Worm (Caenorhabditis elegans) whole organism, L2 larva: ENCODE results near the gene T28D9.16.

Experiments
- ceh-82 ChIP-seq: fragments of 150-350 bp; optimal IDR thresholded peaks from 2 replicates; lab custom pipeline; 2014; ENCODE audit warnings: missing biosample characterization, missing genetic modification characterization
- crh-2 ChIP-seq: sonication (generic microtip); optimal IDR thresholded peaks from 2 replicates; lab custom pipeline; 2017; ENCODE audit warnings: missing biosample characterization, missing genetic modification characterization
- egl-27 ChIP-seq: sonication (generic microtip); optimal IDR thresholded peaks from 3 replicates; lab custom pipeline; 2017; ENCODE audit warnings: missing biosample characterization, missing genetic modification reagents, missing genetic modification characterization
- nhr-10 ChIP-seq: sonication (generic microtip); optimal IDR thresholded peaks from 2 replicates; lab custom pipeline; 2017; ENCODE audit warnings: missing biosample characterization, missing genetic modification characterization
- sma-9 ChIP-seq, 2 experiments: fragments of 150-350 bp in 1 of 2; sonication (generic microtip) in 1 of 2; optimal IDR thresholded peaks; 2 replicates each; lab custom pipeline; 2014 to 2016; ENCODE audit warnings: missing genetic modification characterization in 2 of 2, mild to moderate bottlenecking in 1 of 2, missing biosample characterization in 1 of 2, missing compliant biosample characterization in 1 of 2, missing genetic modification reagents in 1 of 2, moderate library complexity in 1 of 2

DNA sequence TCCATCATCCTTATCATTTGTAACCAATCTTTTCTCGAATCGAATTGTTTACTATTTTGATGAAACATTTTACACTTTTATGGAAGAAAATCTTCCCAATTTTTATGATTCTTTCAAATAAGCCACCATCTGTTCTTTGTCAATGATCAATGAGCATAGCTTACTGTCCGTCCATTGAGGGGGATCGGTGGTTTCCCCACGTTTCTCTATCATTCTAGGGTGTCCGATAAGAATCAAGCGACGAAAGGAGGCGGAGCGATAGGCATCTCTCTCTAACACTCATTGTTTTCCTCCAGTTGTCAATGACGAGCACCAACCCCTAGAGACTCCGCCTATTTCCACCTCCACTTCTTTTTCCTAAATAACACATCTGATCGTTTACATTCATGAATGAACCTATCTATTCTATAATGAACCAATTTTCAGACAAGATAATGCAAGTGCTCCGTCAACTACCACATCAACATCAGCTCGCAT lies 49.1 kb downstream of the T28D9.16 start, which contains the start of gene C56E6.2:
- TF ChIP-seq ceh-82 (tag; lab: Kevin White, UChicago) (no peak), egl-27 (tag; lab: Kevin White, UChicago) (no peak), nhr-10 (no peak), crh-2 (tag; lab: Kevin White, UChicago) (no peak), sma-9 (GFP tag; optimal IDR thresholded peaks at IDR 0.05; lab: Kevin White, UChicago) (no peak), sma-9 (tag; optimal IDR thresholded peaks at IDR 0.05; lab: Kevin White, UChicago) (no peak)
